Worm (Caenorhabditis elegans): ENCODE results near the gene T07H3.7.

DNA sequence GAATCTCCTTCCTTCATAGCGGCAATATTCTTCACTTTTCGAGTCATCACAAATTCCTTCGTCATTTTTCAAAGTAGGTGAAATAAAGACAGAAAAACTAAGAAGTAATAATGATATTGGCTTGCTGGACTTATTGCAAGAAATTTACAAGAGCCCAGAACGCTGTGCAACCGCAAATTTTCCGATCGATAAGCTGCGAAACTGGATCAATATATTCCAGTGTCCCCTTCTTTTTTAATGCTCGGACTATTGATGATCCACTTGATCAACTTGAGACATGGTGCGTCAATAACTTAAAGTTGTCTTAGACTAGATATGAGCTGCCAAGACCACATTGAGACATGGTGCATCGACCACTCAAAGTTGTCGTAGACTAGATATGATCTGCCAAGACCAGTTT is 16.3 kb upstream of the T07H3.7 start, which contains the start of gene bath-33:
- TF ChIP-seq ztf-28 (GFP tag; IDR thresholded peaks at IDR 0.05) (no peak), ztf-26 (tag; optimal IDR thresholded peaks at IDR 0.05) (no peak), mxl-1 (tag; optimal IDR thresholded peaks at IDR 0.05) (no peak), nhr-120 (GFP tag; IDR thresholded peaks at IDR 0.05) (no peak), hlh-12 (tag; optimal IDR thresholded peaks at IDR 0.05) (no peak), akir-1 (GFP tag; optimal IDR thresholded peaks at IDR 0.05) (no peak)
